Worm (Caenorhabditis elegans): Measurements from ENCODE around the gene F58F12.1.

DNA sequence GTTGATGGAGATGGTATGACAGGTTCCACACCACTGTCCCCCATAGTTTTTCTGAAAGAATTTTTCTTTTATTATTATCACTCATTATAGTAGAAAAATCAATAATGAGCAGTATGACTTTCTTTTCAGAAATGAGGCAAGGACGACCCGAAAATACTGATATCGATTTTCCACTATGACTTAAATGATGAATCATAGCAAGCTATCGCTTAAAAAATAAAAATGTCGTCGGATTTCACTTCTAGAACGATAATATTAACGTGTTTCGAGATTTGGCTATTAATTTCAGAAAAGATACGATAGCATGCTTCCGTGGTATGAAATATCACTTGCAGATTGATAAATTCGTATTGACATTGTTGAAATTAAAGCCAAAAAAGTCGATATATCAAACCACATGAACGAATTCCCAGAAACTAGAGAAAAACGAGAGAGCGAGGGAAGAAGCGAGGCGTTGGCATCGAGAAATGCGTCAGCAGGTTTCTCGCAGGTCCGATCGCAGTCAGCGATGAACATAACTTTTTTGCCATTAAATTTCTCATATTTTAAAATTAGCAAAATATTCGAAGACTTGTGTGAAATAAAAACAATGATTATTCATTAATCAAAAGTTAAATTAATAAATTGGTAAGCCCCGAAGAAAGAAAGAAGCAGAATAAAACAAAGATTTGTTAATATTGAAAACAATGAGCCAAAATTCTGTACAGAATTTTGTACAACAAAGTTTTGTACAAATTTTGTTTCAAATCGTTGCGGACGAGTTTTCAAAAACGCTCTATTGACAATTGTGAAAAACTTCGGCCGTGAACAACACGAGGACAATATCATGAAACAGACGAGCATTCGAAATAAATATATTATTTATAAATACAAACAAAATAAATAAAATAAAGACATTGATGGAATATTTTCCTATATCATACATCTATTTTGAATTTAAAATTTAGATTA is 27.8 kb upstream of the F58F12.1 start, which contains the start of gene C32D5.11:
- TF ChIP-seq lsy-2 (tag; optimal IDR thresholded peaks at IDR 0.05): peak in 1 of 2 experiments; percentile 87
- TF ChIP-seq unc-62 (GFP tag; optimal IDR thresholded peaks at IDR 0.05 in 1 of 2): no peak
- TF ChIP-seq unc-62 (tag; optimal IDR thresholded peaks at IDR 0.05): no peak
- no peak for TF ChIP-seq ceh-44 (GFP tag; IDR thresholded peaks at IDR 0.05)
- TF ChIP-seq nhr-76 (tag; optimal IDR thresholded peaks at IDR 0.05): no peak
- no peak for TF ChIP-seq skn-1 (tag; optimal IDR thresholded peaks at IDR 0.05)
- TF ChIP-seq dpl-1 (GFP tag; optimal IDR thresholded peaks at IDR 0.05): peak; percentile 67
- no peak for TF ChIP-seq ztf-11 (tag; optimal IDR thresholded peaks at IDR 0.05)
- no peak for TF ChIP-seq php-3 (GFP tag; IDR thresholded peaks at IDR 0.05)
- no peak for TF ChIP-seq lin-39 (tag; optimal IDR thresholded peaks at IDR 0.05)
- no peak for TF ChIP-seq ces-1 (GFP tag; optimal IDR thresholded peaks at IDR 0.05)
- no peak for TF ChIP-seq lim-7 (GFP tag; IDR thresholded peaks at IDR 0.05)
- no peak for TF ChIP-seq mxl-2 (GFP tag; conservative IDR thresholded peaks at IDR 0.05)

Data from whole organism, L4 larva.